Worm (Caenorhabditis elegans) whole organism, L4 larva: ENCODE data around the gene ins-13.

Experiments
- R02D3.7 ChIP-seq: fragments of 150-350 bp; sonication (generic microtip); optimal IDR thresholded peaks from 3 replicates; lab custom pipeline; 2014; ENCODE audit warnings: missing biosample characterization, missing genetic modification characterization
- aha-1 ChIP-seq: fragments of 150-350 bp; peaks from one replicate; lab custom pipeline; 2014; ENCODE audit warnings: missing biosample characterization, missing genetic modification characterization
- aly-2 ChIP-seq: sonication (generic microtip); optimal IDR thresholded peaks from 2 replicates; lab custom pipeline; 2018; ENCODE audit warnings: missing biosample characterization, missing genetic modification characterization
- ama-1 ChIP-seq: fragments of 150-350 bp; optimal IDR thresholded peaks from 2 replicates; lab custom pipeline; 2014; ENCODE audit warnings: inconsistent platforms, mixed read lengths
- egl-43 ChIP-seq: fragments of 200-800 bp; sonication (Bioruptor generic); IDR thresholded peaks from 2 replicates; pipeline ENCODE4 v1.3.6; 2022; ENCODE audit warnings: missing genetic modification reagents, missing genetic modification characterization, missing compliant biosample characterization
- fkh-10 ChIP-seq: fragments of 150-350 bp; optimal IDR thresholded peaks from 2 replicates; lab custom pipeline; 2014; ENCODE audit warnings: missing biosample characterization, missing genetic modification reagents, missing genetic modification characterization
- hif-1 ChIP-seq, 2 experiments: sonication (generic microtip); optimal IDR thresholded peaks; 2 replicates each; lab custom pipeline; 2016 to 2017; ENCODE audit warnings: missing compliant biosample characterization in 2 of 2, missing genetic modification characterization in 2 of 2, missing genetic modification reagents in 2 of 2, missing genotype in 2 of 2, mild to moderate bottlenecking in 1 of 2
- jun-1 ChIP-seq: fragments of 150-350 bp; optimal IDR thresholded peaks from 2 replicates; lab custom pipeline; 2014; ENCODE audit warnings: missing biosample characterization, missing genetic modification reagents, missing genetic modification characterization
- lim-7 ChIP-seq: fragments of 200-800 bp; sonication (Bioruptor generic); IDR thresholded peaks from 2 replicates; pipeline ENCODE4 v1.3.6; 2022; ENCODE audit warnings: missing genetic modification characterization, missing compliant biosample characterization
- mdl-1 ChIP-seq, 2 experiments: fragments of 150-350 bp in 1 of 2; sonication (generic microtip) in 1 of 2; optimal IDR thresholded peaks; 2 replicates each; lab custom pipeline; 2014 to 2017; ENCODE audit warnings: missing biosample characterization in 2 of 2, missing genetic modification characterization in 2 of 2
- nhr-237 ChIP-seq: sonication (generic microtip); optimal IDR thresholded peaks from 2 replicates; lab custom pipeline; 2017; ENCODE audit warnings: missing biosample characterization, missing genetic modification characterization
- nhr-28 ChIP-seq: fragments of 150-350 bp; optimal IDR thresholded peaks from 2 replicates; lab custom pipeline; 2014; ENCODE audit warnings: missing biosample characterization, missing genetic modification characterization
- skn-1 ChIP-seq: fragments of 150-350 bp; optimal IDR thresholded peaks from 2 replicates; lab custom pipeline; 2014; ENCODE audit warnings: missing biosample characterization, missing genetic modification characterization
- zip-2 ChIP-seq: fragments of 150-350 bp; optimal IDR thresholded peaks from 2 replicates; lab custom pipeline; 2014; ENCODE audit warnings: missing biosample characterization, missing genetic modification characterization

DNA sequence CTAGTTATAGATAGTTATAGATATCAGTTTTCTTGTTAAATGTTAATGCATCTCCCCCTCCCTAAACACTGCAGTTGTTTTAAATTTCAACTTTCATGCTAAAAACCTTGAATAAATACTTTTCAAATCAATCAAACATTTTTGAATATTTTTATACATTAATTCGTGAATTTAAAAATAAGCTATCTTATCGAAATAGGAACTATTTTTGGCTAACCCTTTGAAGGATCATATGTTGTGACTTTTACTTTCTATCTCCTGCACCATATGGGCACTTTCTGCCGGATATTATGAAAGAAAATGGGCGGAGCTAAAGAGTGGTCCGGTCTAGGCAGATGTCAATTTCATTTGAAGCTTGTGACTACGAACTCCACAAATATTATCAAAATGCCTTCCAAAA lies 22.0 kb downstream of the ins-13 start, which contains the start of gene ZK177.11:
- TF ChIP-seq nhr-237 (tag; lab: Kevin White, UChicago), result no peak
- no peak for TF ChIP-seq egl-43 (GFP tag; lab: Robert Waterston, UW)
- no peak for TF ChIP-seq R02D3.7
- no peak for TF ChIP-seq aly-2 (tag; lab: Kevin White, UChicago)
- no peak for TF ChIP-seq hif-1 (tag; optimal IDR thresholded peaks at IDR 0.05; lab: Kevin White, UChicago)
- no peak for TF ChIP-seq mdl-1 (tag; optimal IDR thresholded peaks at IDR 0.05; lab: Kevin White, UChicago)
- no peak for TF ChIP-seq lim-7 (GFP tag; lab: Robert Waterston, UW)
- TF ChIP-seq fkh-10 (GFP tag; lab: Kevin White, UChicago), result no peak
- TF ChIP-seq aha-1 (tag; lab: Kevin White, UChicago), result no peak
- TF ChIP-seq zip-2 (tag; lab: Kevin White, UChicago), result no peak
- TF ChIP-seq jun-1 (tag; lab: Kevin White, UChicago), result no peak
- TF ChIP-seq nhr-28, result no peak
- TF ChIP-seq skn-1 (tag; lab: Kevin White, UChicago), result no peak
- TF ChIP-seq ama-1 (lab: Kevin White, UChicago), result no peak
